Fruit fly (Drosophila melanogaster): ENCODE results near the gene Acbp5.

DNA sequence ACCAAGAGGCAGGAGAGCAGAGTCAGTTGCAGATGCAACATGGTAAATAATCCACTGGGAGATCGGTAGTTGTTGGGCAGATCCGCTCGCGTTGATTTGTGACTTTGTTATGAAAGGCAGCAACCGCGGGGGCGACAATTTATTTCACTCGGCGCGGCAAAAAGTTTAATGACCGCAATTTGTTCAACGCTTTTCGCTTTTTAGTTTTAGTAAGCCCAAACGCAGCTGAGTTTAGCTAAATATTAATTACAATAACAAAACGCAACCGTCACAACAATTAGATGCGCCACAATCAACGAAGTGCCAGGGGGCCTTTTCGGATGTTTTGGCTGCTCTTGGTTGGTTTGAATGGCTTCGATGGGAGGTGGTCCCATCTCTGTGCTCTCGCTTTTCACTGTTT, 12.1 kb upstream of the Acbp5 start, which contains the start of gene CG13310:
- TF ChIP-seq pan (optimal IDR thresholded peaks at IDR 0.05) (no peak), pan (GFP tag; optimal IDR thresholded peaks at IDR 0.05 in 1 of 2, IDR thresholded peaks at IDR 0.05 in 1 of 2) (no peak), crp (GFP tag; optimal IDR thresholded peaks at IDR 0.05) (no peak)

Data from whole organism, embryonic.